Comparison of ENCODE assay signal across 5 fruit fly cellular contexts in the genomic region with DNA sequence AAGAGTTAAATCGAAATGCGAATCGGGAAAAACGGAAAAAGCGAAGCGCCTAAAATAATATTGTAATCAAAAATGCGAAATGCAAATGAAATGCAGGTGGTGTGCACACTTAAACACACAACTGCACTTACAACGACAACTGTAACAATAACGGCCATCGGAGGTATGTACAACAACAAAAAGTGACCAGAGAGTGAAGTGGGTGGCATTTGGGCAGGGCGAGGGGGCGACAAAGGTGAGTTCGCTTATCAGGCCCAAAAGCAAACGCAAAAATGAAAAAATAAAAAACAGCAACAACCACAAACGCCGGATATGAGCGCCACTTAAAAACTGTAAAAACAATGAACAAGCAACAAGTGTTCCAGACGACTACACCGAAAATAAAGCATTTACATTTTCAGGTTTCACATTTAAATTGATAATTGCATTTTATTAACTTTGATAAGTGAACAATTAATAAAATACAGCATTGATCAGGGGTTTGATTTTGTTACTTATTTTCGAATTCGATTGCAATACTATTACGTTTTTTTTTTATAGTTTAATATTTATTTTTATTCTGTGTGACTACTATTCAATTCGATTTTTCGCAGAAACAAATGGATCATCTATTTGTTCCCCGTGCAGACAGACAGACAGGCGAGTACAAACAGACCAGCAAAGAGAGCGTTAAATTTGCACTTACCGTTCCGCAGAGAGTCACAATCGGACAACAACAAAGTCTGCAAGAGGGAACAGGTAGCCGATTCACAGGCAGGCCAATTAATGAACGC.
TF ChIP-seq lines count a peak whose summit lies in the region.

No protein-coding gene starts in this region.

TF ChIP-seq in whole organism, adult, 20 proteins besides CTCF, POLR2A, EP300 and RAD21 (continued from another document):
- TF ChIP-seq CG5204 (GFP tag; optimal IDR thresholded peaks at IDR 0.05; lab: Kevin White, UChicago) (peak; percentile 52), Mnt (GFP tag; optimal IDR thresholded peaks at IDR 0.05; lab: Kevin White, UChicago) (peak; percentile 52), tj (GFP tag; optimal IDR thresholded peaks at IDR 0.05; lab: Kevin White, UChicago) (peak; percentile 76), Hr96 (GFP tag; optimal IDR thresholded peaks at IDR 0.05; lab: Kevin White, UChicago) (peak; percentile 2), CG7101 (tag; optimal IDR thresholded peaks at IDR 0.05; lab: Kevin White, UChicago) (peak; percentile 85)

TF ChIP-seq in whole organism, embryonic, 481 proteins besides CTCF, POLR2A, EP300 and RAD21 (continued from another document and continues in another):
- TF ChIP-seq CG10209 (GFP tag; optimal IDR thresholded peaks at IDR 0.05; lab: Kevin White, UChicago) (peak; percentile 42), Hr51 (GFP tag; optimal IDR thresholded peaks at IDR 0.05; lab: Kevin White, UChicago) (peak in 1 of 2 experiments; percentile 38), CG34422 (GFP tag; IDR thresholded peaks at IDR 0.05; lab: Robert Waterston, UW) (peak; percentile 48; the same call in 1 of the 3 replicates), row (GFP tag; IDR thresholded peaks at IDR 0.05; lab: Robert Waterston, UW) (peak; percentile 68), Oli (tag; optimal IDR thresholded peaks at IDR 0.05; lab: Kevin White, UChicago) (peak; percentile 18), tx (GFP tag; optimal IDR thresholded peaks at IDR 0.05; lab: Kevin White, UChicago) (no peak), Rx (GFP tag; IDR thresholded peaks at IDR 0.05; lab: Robert Waterston, UW) (no peak), Myb (GFP tag; optimal IDR thresholded peaks at IDR 0.05; lab: Kevin White, UChicago) (no peak), CG15696 (tag; optimal IDR thresholded peaks at IDR 0.05; lab: Kevin White, UChicago) (no peak), CG7556 (GFP tag; optimal IDR thresholded peaks at IDR 0.05; lab: Kevin White, UChicago) (peak; percentile 5), lmd (GFP tag; IDR thresholded peaks at IDR 0.05; lab: Robert Waterston, UW) (peak; percentile 59; the same call in 1 of the 2 replicates), mam (GFP tag; optimal IDR thresholded peaks at IDR 0.05; lab: Kevin White, UChicago) (peak; percentile 8), CG8089 (GFP tag; optimal IDR thresholded peaks at IDR 0.05; lab: Kevin White, UChicago) (no peak), CG13123 (GFP tag; optimal IDR thresholded peaks at IDR 0.05; lab: Kevin White, UChicago) (no peak), Ptx1 (GFP tag; IDR thresholded peaks at IDR 0.05; lab: Robert Waterston, UW) (peak; percentile 58), Hey (tag; optimal IDR thresholded peaks at IDR 0.05; lab: Kevin White, UChicago) (no peak), CG16815 (GFP tag; optimal IDR thresholded peaks at IDR 0.05; lab: Kevin White, UChicago) (peak; percentile 1), exex (tag; optimal IDR thresholded peaks at IDR 0.05; lab: Kevin White, UChicago) (peak; percentile 10), sob (GFP tag; IDR thresholded peaks at IDR 0.05; lab: Robert Waterston, UW) (peak; percentile 41; the same call in 1 of the 2 replicates), Ets65A (GFP tag; lab: Kevin White, UChicago) (peak; percentile 82), CG4360 (GFP tag; IDR thresholded peaks at IDR 0.05; lab: Robert Waterston, UW) (peak; percentile 26; the same call in 1 of the 2 replicates), Poxn (GFP tag; IDR thresholded peaks at IDR 0.05; lab: Robert Waterston, UW) (peak; percentile 59), slbo (GFP tag; IDR thresholded peaks at IDR 0.05; lab: Robert Waterston, UW) (peak; percentile 76), tin (GFP tag; optimal IDR thresholded peaks at IDR 0.05; lab: Kevin White, UChicago) (no peak), CG4424 (GFP tag; optimal IDR thresholded peaks at IDR 0.05; lab: Kevin White, UChicago) (peak; percentile 11), CG3847 (GFP tag; IDR thresholded peaks at IDR 0.05; lab: Robert Waterston, UW) (peak; percentile 42), cwo (GFP tag; optimal IDR thresholded peaks at IDR 0.05; lab: Kevin White, UChicago) (peak; percentile 58), esg (GFP tag; conservative IDR thresholded peaks at IDR 0.05; lab: Robert Waterston, UW) (0 out of 2 replicates have a peak, but pooled peaks have one; percentile 21), org-1 (GFP tag; optimal IDR thresholded peaks at IDR 0.05; lab: Kevin White, UChicago) (peak; percentile 8)

TF ChIP-seq in whole organism, prepupa, 60 proteins besides CTCF, POLR2A, EP300 and RAD21 (continued from another document and continues in another):
- TF ChIP-seq Hr39 (GFP tag; optimal IDR thresholded peaks at IDR 0.05; lab: Kevin White, UChicago) (peak; percentile 73), CG1621 (tag; optimal IDR thresholded peaks at IDR 0.05; lab: Kevin White, UChicago) (no peak), dsx (GFP tag; optimal IDR thresholded peaks at IDR 0.05; lab: Kevin White, UChicago; ENCODE audit: poor library complexity, severe bottlenecking) (peak; percentile 19), Gug (GFP tag; IDR thresholded peaks at IDR 0.05; lab: Robert Waterston, UW) (peak; percentile 63), ss (GFP tag; optimal IDR thresholded peaks at IDR 0.05; lab: Kevin White, UChicago) (peak in 1 of 2 experiments; percentile 46), fd85E (GFP tag; optimal IDR thresholded peaks at IDR 0.05; lab: Kevin White, UChicago) (no peak), Sox14 (GFP tag; optimal IDR thresholded peaks at IDR 0.05; lab: Kevin White, UChicago) (peak; percentile 47), CG32006 (GFP tag; optimal IDR thresholded peaks at IDR 0.05; lab: Kevin White, UChicago) (peak; percentile 65), CG15336 (GFP tag; IDR thresholded peaks at IDR 0.05; lab: Robert Waterston, UW) (peak; percentile 77), net (GFP tag; optimal IDR thresholded peaks at IDR 0.05; lab: Kevin White, UChicago) (peak; percentile 60), CG3919 (GFP tag; optimal IDR thresholded peaks at IDR 0.05; lab: Kevin White, UChicago) (peak; percentile 61), CG8319 (GFP tag; optimal IDR thresholded peaks at IDR 0.05; lab: Kevin White, UChicago) (peak; percentile 60), Hr38 (GFP tag; optimal IDR thresholded peaks at IDR 0.05; lab: Kevin White, UChicago) (no peak), Eip75B (GFP tag; optimal IDR thresholded peaks at IDR 0.05; lab: Kevin White, UChicago) (peak; percentile 60), Hr4 (GFP tag; optimal IDR thresholded peaks at IDR 0.05; lab: Kevin White, UChicago) (peak; percentile 55), fd59A (GFP tag; optimal IDR thresholded peaks at IDR 0.05; lab: Kevin White, UChicago) (peak; percentile 15), CG6163 (GFP tag; IDR thresholded peaks at IDR 0.05; lab: Robert Waterston, UW) (peak; percentile 57; the same call in 1 of the 3 replicates), pdm3 (GFP tag; optimal IDR thresholded peaks at IDR 0.05; lab: Kevin White, UChicago) (peak; percentile 66), CG10631 (GFP tag; optimal IDR thresholded peaks at IDR 0.05; lab: Kevin White, UChicago) (peak; percentile 66), esn (GFP tag; optimal IDR thresholded peaks at IDR 0.05; lab: Kevin White, UChicago) (peak; percentile 85), Ets96B (tag; optimal IDR thresholded peaks at IDR 0.05; lab: Kevin White, UChicago) (peak; percentile 55), CG11902 (GFP tag; optimal IDR thresholded peaks at IDR 0.05; lab: Kevin White, UChicago) (peak; percentile 53), CG6854 (GFP tag; optimal IDR thresholded peaks at IDR 0.05; lab: Kevin White, UChicago) (no peak), CG10669 (GFP tag; optimal IDR thresholded peaks at IDR 0.05; lab: Kevin White, UChicago) (peak; percentile 43), CG7368 (GFP tag; optimal IDR thresholded peaks at IDR 0.05; lab: Kevin White, UChicago) (peak; percentile 60), salr (GFP tag; optimal IDR thresholded peaks at IDR 0.05; lab: Kevin White, UChicago) (no peak), CG6276 (GFP tag; optimal IDR thresholded peaks at IDR 0.05; lab: Kevin White, UChicago) (peak; percentile 33), lz (GFP tag; optimal IDR thresholded peaks at IDR 0.05; lab: Kevin White, UChicago) (peak; percentile 77), Eip93F (GFP tag; optimal IDR thresholded peaks at IDR 0.05; lab: Kevin White, UChicago) (peak; percentile 53), eg (GFP tag; IDR thresholded peaks at IDR 0.05; lab: Robert Waterston, UW) (peak; percentile 72)

TF ChIP-seq in whole organism, pupa, 21 proteins besides CTCF, POLR2A, EP300 and RAD21 (continued from another document):
- TF ChIP-seq CG13204 (GFP tag; optimal IDR thresholded peaks at IDR 0.05; lab: Kevin White, UChicago) = no peak
- no peak for TF ChIP-seq CG10348 (GFP tag; IDR thresholded peaks at IDR 0.05; lab: Robert Waterston, UW)
- TF ChIP-seq CG34367 (tag; optimal IDR thresholded peaks at IDR 0.05; lab: Kevin White, UChicago) = peak; percentile 27

TF ChIP-seq in whole organism, wandering third instar larva, 38 proteins besides CTCF, POLR2A, EP300 and RAD21 (continued from another document):
- TF ChIP-seq h (GFP tag; optimal IDR thresholded peaks at IDR 0.05; lab: Kevin White, UChicago) (peak; percentile 80), usp (GFP tag; optimal IDR thresholded peaks at IDR 0.05; lab: Kevin White, UChicago) (no peak), sv (GFP tag; optimal IDR thresholded peaks at IDR 0.05; lab: Kevin White, UChicago) (no peak), lola (GFP tag; optimal IDR thresholded peaks at IDR 0.05; lab: Kevin White, UChicago) (no peak), Sp1 (GFP tag; optimal IDR thresholded peaks at IDR 0.05; lab: Kevin White, UChicago) (peak; percentile 82), pan (optimal IDR thresholded peaks at IDR 0.05; lab: Kevin White, UChicago) (no peak), jim (GFP tag; optimal IDR thresholded peaks at IDR 0.05; lab: Kevin White, UChicago) (peak; percentile 34), fru (GFP tag; optimal IDR thresholded peaks at IDR 0.05; lab: Kevin White, UChicago) (peak; percentile 72), woc (GFP tag; optimal IDR thresholded peaks at IDR 0.05; lab: Kevin White, UChicago) (peak; percentile 46), ey (GFP tag; optimal IDR thresholded peaks at IDR 0.05; lab: Kevin White, UChicago) (peak; percentile 53), dmrt93B (GFP tag; optimal IDR thresholded peaks at IDR 0.05; lab: Kevin White, UChicago) (peak; percentile 60), sage (GFP tag; optimal IDR thresholded peaks at IDR 0.05; lab: Kevin White, UChicago) (peak; percentile 12), CrebA (GFP tag; optimal IDR thresholded peaks at IDR 0.05; lab: Kevin White, UChicago; ENCODE audit: borderline replicate concordance) (peak; percentile 12), N (GFP tag; optimal IDR thresholded peaks at IDR 0.05; lab: Kevin White, UChicago) (no peak), OdsH (GFP tag; optimal IDR thresholded peaks at IDR 0.05; lab: Kevin White, UChicago) (peak; percentile 73), brk (GFP tag; optimal IDR thresholded peaks at IDR 0.05; lab: Kevin White, UChicago) (peak; percentile 50), rgr (GFP tag; optimal IDR thresholded peaks at IDR 0.05; lab: Kevin White, UChicago) (peak; percentile 79), HLH106 (tag; optimal IDR thresholded peaks at IDR 0.05; lab: Kevin White, UChicago) (peak; percentile 83), Dif (GFP tag; optimal IDR thresholded peaks at IDR 0.05; lab: Kevin White, UChicago; ENCODE audit: partially characterized antibody) (no peak)
